Fruit fly (Drosophila melanogaster) whole organism, embryonic: ENCODE measurements around the gene CG32099.

Experiments used
- Antp ChIP-seq: fragments of 200-800 bp; sonication (Bioruptor generic); optimal IDR thresholded peaks from 3 replicates; lab custom pipeline; 2016; ENCODE audit warnings: missing biosample characterization, missing genetic modification characterization
- Awh ChIP-seq: fragments of 200-800 bp; sonication (Bioruptor generic); IDR thresholded peaks from 2 replicates; pipeline ENCODE4, ENCODE4 v1.3.6; 2022; ENCODE audit warnings: missing biosample characterization, missing genetic modification characterization
- B-H1 ChIP-seq: fragments of 200-800 bp; sonication (Bioruptor generic); IDR thresholded peaks from 3 replicates; pipeline ENCODE4 v1.3.6; 2022; ENCODE audit warnings: missing biosample characterization, missing genetic modification characterization
- CG13287 ChIP-seq: fragments of 200-800 bp; sonication (Bioruptor generic); IDR thresholded peaks from 2 replicates; pipeline ENCODE4 v1.3.6; 2022; ENCODE audit warnings: missing biosample characterization, missing genetic modification characterization; ENCODE audit not compliant: partially characterized antibody
- CG1529 ChIP-seq: fragments of 200-800 bp; sonication (Bioruptor generic); optimal IDR thresholded peaks from 3 replicates; lab custom pipeline; 2018; ENCODE audit warnings: missing biosample characterization, missing genetic modification characterization
- CG17186 ChIP-seq: fragments of 200-800 bp; sonication (Bioruptor generic); optimal IDR thresholded peaks from 3 replicates; lab custom pipeline; 2017; ENCODE audit warnings: missing biosample characterization, missing genetic modification reagents, missing genetic modification characterization
- CG18262 ChIP-seq: fragments of 200-800 bp; optimal IDR thresholded peaks from 3 replicates; lab custom pipeline; 2019; ENCODE audit warnings: missing biosample characterization, mild to moderate bottlenecking, missing genetic modification characterization, moderate library complexity
- CG18619 ChIP-seq: fragments of 200-800 bp; sonication (Bioruptor generic); optimal IDR thresholded peaks from 3 replicates; lab custom pipeline; 2017; ENCODE audit warnings: missing biosample characterization, mild to moderate bottlenecking, missing genetic modification characterization
- CG2875 ChIP-seq: fragments of 200-800 bp; sonication (Bioruptor generic); optimal IDR thresholded peaks from 2 replicates; lab custom pipeline; 2017; ENCODE audit warnings: missing biosample characterization, mild to moderate bottlenecking, missing genetic modification characterization, missing genetic modification reagents
- CG33557 ChIP-seq: fragments of 200-800 bp; sonication (Bioruptor generic); optimal IDR thresholded peaks from 2 replicates; lab custom pipeline; 2019; ENCODE audit warnings: missing biosample characterization, mild to moderate bottlenecking, missing genetic modification characterization, moderate library complexity
- CG4404 ChIP-seq: fragments of 200-800 bp; sonication (Bioruptor generic); IDR thresholded peaks from 2 replicates; pipeline ENCODE4 v1.3.6; 2022; ENCODE audit warnings: missing biosample characterization, missing genetic modification characterization
- CG4424 ChIP-seq: fragments of 200-800 bp; sonication (Bioruptor generic); optimal IDR thresholded peaks from 3 replicates; lab custom pipeline; 2016; ENCODE audit warnings: missing biosample characterization, missing genetic modification characterization
- CG5180 ChIP-seq: fragments of 200-800 bp; sonication (Bioruptor generic); optimal IDR thresholded peaks from 3 replicates; lab custom pipeline; 2017; ENCODE audit warnings: missing biosample characterization, missing genetic modification characterization, mild to moderate bottlenecking, moderate library complexity, missing genetic modification reagents
- CG6175 ChIP-seq: fragments of 200-800 bp; sonication (Bioruptor generic); IDR thresholded peaks from 3 replicates; pipeline ENCODE4 v1.3.6; 2022; ENCODE audit warnings: missing biosample characterization, missing genetic modification characterization
- CG6254 ChIP-seq: fragments of 200-800 bp; sonication (Bioruptor generic); optimal IDR thresholded peaks from 3 replicates; lab custom pipeline; 2017; ENCODE audit warnings: mild to moderate bottlenecking, missing biosample characterization, missing genetic modification reagents, missing genetic modification characterization
- CG7745 ChIP-seq: fragments of 200-800 bp; sonication (Bioruptor generic); optimal IDR thresholded peaks from 2 replicates; lab custom pipeline; 2018; ENCODE audit warnings: missing biosample characterization, mild to moderate bottlenecking, missing genetic modification characterization, moderate library complexity
- CG8924 ChIP-seq: fragments of 200-800 bp; optimal IDR thresholded peaks from 3 replicates; lab custom pipeline; 2019; ENCODE audit warnings: missing biosample characterization, mild to moderate bottlenecking, missing genetic modification characterization, moderate library complexity
- CG9876 ChIP-seq: fragments of 200-800 bp; sonication (Bioruptor generic); optimal IDR thresholded peaks from 2 replicates; lab custom pipeline; 2016; ENCODE audit warnings: missing biosample characterization, missing genetic modification characterization
- CkIIα-i1 ChIP-seq: fragments of 200-800 bp; sonication (Bioruptor generic); IDR thresholded peaks from 2 replicates; pipeline ENCODE4 v1.3.6; 2022; ENCODE audit warnings: missing biosample characterization, missing genetic modification characterization
- Dip2 ChIP-seq: fragments of 200-800 bp; sonication (Bioruptor generic); IDR thresholded peaks from 2 replicates; pipeline ENCODE4 v1.3.6; 2022; ENCODE audit warnings: missing biosample characterization, missing genetic modification characterization
- E2f1 ChIP-seq: fragments of 200-800 bp; sonication (Bioruptor generic); IDR thresholded peaks from 2 replicates; pipeline ENCODE4 v1.3.6; 2022; ENCODE audit warnings: missing biosample characterization, missing genetic modification characterization
- Eip74EF ChIP-seq, 2 experiments: fragments of 200-800 bp in 1 of 2; fragments of >200 bp in 1 of 2; sonication (Bioruptor generic) in 1 of 2; optimal IDR thresholded peaks; 2 replicates each; lab custom pipeline; 2017 to 2019; ENCODE audit warnings: missing biosample characterization in 2 of 2, missing genetic modification characterization in 2 of 2, mild to moderate bottlenecking in 1 of 2, moderate library complexity in 1 of 2
- H15 ChIP-seq: fragments of 200-800 bp; sonication (Bioruptor generic); IDR thresholded peaks from 3 replicates; pipeline ENCODE4 v1.3.6; 2022; ENCODE audit warnings: missing biosample characterization, missing genetic modification characterization
- H2.0 ChIP-seq: fragments of 200-800 bp; sonication (Bioruptor generic); IDR thresholded peaks from 2 replicates; pipeline ENCODE4 v1.3.6; 2022; ENCODE audit warnings: missing biosample characterization, missing genetic modification characterization
- Lhr ChIP-seq: fragments of 200-800 bp; sonication (Bioruptor generic); optimal IDR thresholded peaks from 3 replicates; lab custom pipeline; 2017; ENCODE audit warnings: mild to moderate bottlenecking, missing biosample characterization, missing genetic modification reagents, missing genetic modification characterization
- Mad ChIP-seq: fragments of 200-800 bp; sonication (Bioruptor generic); optimal IDR thresholded peaks from 2 replicates; lab custom pipeline; 2016; ENCODE audit warnings: missing biosample characterization, missing genetic modification characterization
- NC2α ChIP-seq: fragments of 200-800 bp; sonication (Bioruptor generic); optimal IDR thresholded peaks from 2 replicates; lab custom pipeline; 2016; ENCODE audit warnings: missing biosample characterization, missing genetic modification characterization
- NK7.1 ChIP-seq: fragments of 200-800 bp; sonication (Bioruptor generic); optimal IDR thresholded peaks from 3 replicates; lab custom pipeline; 2016; ENCODE audit warnings: missing biosample characterization, missing genetic modification characterization
- Nf-YB ChIP-seq: fragments of 200-800 bp; sonication (Bioruptor generic); optimal IDR thresholded peaks from 3 replicates; lab custom pipeline; 2019; ENCODE audit warnings: missing biosample characterization, mild to moderate bottlenecking, missing genetic modification characterization, moderate library complexity
- NfI ChIP-seq: fragments of 200-800 bp; sonication (Bioruptor generic); optimal IDR thresholded peaks from 3 replicates; lab custom pipeline; 2018; ENCODE audit warnings: missing biosample characterization, mild to moderate bottlenecking, missing genetic modification characterization, moderate library complexity
- Ravus ChIP-seq: fragments of 200-800 bp; sonication (Bioruptor generic); IDR thresholded peaks from 2 replicates; pipeline ENCODE4 v1.3.6; 2022; ENCODE audit warnings: missing biosample characterization, missing genetic modification characterization
- Sox102F ChIP-seq: fragments of 200-800 bp; sonication (Bioruptor generic); optimal IDR thresholded peaks from 2 replicates; lab custom pipeline; 2018; ENCODE audit warnings: missing biosample characterization, mild to moderate bottlenecking, missing genetic modification characterization, moderate library complexity
- Vsx1 ChIP-seq: fragments of 200-800 bp; sonication (Bioruptor generic); optimal IDR thresholded peaks from 2 replicates; lab custom pipeline; 2017; ENCODE audit warnings: missing biosample characterization, mild to moderate bottlenecking, missing genetic modification characterization, missing genetic modification reagents
- Xrp1 ChIP-seq: fragments of 200-800 bp; sonication (Bioruptor generic); IDR thresholded peaks from 2 replicates; pipeline ENCODE4 v1.3.6; 2022; ENCODE audit warnings: missing biosample characterization, missing genetic modification characterization
- bowl ChIP-seq: fragments of 200-800 bp; sonication (Bioruptor generic); IDR thresholded peaks from 2 replicates; pipeline ENCODE4 v1.3.6; 2022; ENCODE audit warnings: missing biosample characterization, missing genetic modification characterization
- cas ChIP-seq: fragments of 200-800 bp; sonication (Bioruptor generic); IDR thresholded peaks from 2 replicates; pipeline ENCODE4 v1.3.6; 2022; ENCODE audit warnings: missing biosample characterization, missing genetic modification characterization
- chm ChIP-seq: fragments of 200-800 bp; sonication (Bioruptor generic); IDR thresholded peaks from 2 replicates; pipeline ENCODE4 v1.3.6; 2022; ENCODE audit warnings: missing biosample characterization, missing genetic modification characterization
- dati ChIP-seq: fragments of 200-800 bp; sonication (Bioruptor generic); IDR thresholded peaks from 2 replicates; pipeline ENCODE4 v1.3.6; 2022; ENCODE audit warnings: missing biosample characterization, missing genetic modification characterization
- dmrt99B ChIP-seq: fragments of 200-800 bp; sonication (Bioruptor generic); optimal IDR thresholded peaks from 2 replicates; lab custom pipeline; 2018; ENCODE audit warnings: missing biosample characterization, mild to moderate bottlenecking, missing genetic modification characterization, moderate library complexity
- esg ChIP-seq: fragments of 200-800 bp; sonication (Bioruptor generic); conservative IDR thresholded peaks from 2 replicates; pipeline ENCODE4 v1.3.6; 2022; ENCODE audit warnings: missing biosample characterization, missing genetic modification characterization
- fd96Cb ChIP-seq: fragments of 200-800 bp; sonication (Bioruptor generic); optimal IDR thresholded peaks from 2 replicates; lab custom pipeline; 2018; ENCODE audit warnings: missing biosample characterization, mild to moderate bottlenecking, missing genetic modification characterization, moderate library complexity
- grau ChIP-seq: fragments of 200-800 bp; optimal IDR thresholded peaks from 3 replicates; lab custom pipeline; 2019; ENCODE audit warnings: missing biosample characterization, mild to moderate bottlenecking, missing genetic modification characterization, moderate library complexity
- gsb-n ChIP-seq: fragments of 200-800 bp; sonication (Bioruptor generic); optimal IDR thresholded peaks from 3 replicates; lab custom pipeline; 2018; ENCODE audit warnings: missing biosample characterization, mild to moderate bottlenecking, missing genetic modification characterization
- insv ChIP-seq, 2 experiments: fragments of 200-800 bp; sonication (Bioruptor generic); optimal IDR thresholded peaks; 3 replicates each; lab custom pipeline; 2016 to 2018; ENCODE audit warnings: missing biosample characterization in 2 of 2, missing genetic modification characterization in 2 of 2
- ken ChIP-seq: fragments of 200-800 bp; sonication (Bioruptor generic); IDR thresholded peaks from 3 replicates; pipeline ENCODE4 v1.3.6; 2022; ENCODE audit warnings: missing biosample characterization, missing genetic modification characterization
- org-1 ChIP-seq: fragments of 200-800 bp; sonication (Bioruptor generic); optimal IDR thresholded peaks from 2 replicates; lab custom pipeline; 2017; ENCODE audit warnings: missing biosample characterization, missing genetic modification characterization
- ro ChIP-seq: fragments of 200-800 bp; sonication (Bioruptor generic); IDR thresholded peaks from 2 replicates; pipeline ENCODE4 v1.3.6; 2022; ENCODE audit warnings: missing biosample characterization, missing genetic modification characterization
- tap ChIP-seq: fragments of 200-800 bp; optimal IDR thresholded peaks from 3 replicates; lab custom pipeline; 2019; ENCODE audit warnings: missing biosample characterization, mild to moderate bottlenecking, missing genetic modification characterization, moderate library complexity
- unc-4 ChIP-seq: fragments of 200-800 bp; sonication (Bioruptor generic); IDR thresholded peaks from 2 replicates; pipeline ENCODE4 v1.3.6; 2022; ENCODE audit warnings: missing biosample characterization, missing genetic modification characterization; ENCODE audit not compliant: partially characterized antibody

CG32099 gene

dm6 chr3L:12138113-12138899 is 10.8 kb upstream of the CG32099 start, which contains the start of the genes ND-SGDH and RhoGAP68F (continued):
- TF ChIP-seq org-1 (GFP tag; lab: Kevin White, UChicago), result no peak
- TF ChIP-seq Antp, result peak; percentile 63
- 0 out of 3 replicates have a peak, but pooled peaks have one; percentile 52 for TF ChIP-seq CG6175 (GFP tag; lab: Robert Waterston, UW)
- TF ChIP-seq Dip2, result no peak
- TF ChIP-seq unc-4, result peak; percentile 91
- TF ChIP-seq CG4404 (GFP tag; lab: Robert Waterston, UW), result peak; percentile 81
- TF ChIP-seq Sox102F (GFP tag; lab: Kevin White, UChicago), result peak; percentile 63
- TF ChIP-seq CG6254 (GFP tag; lab: Kevin White, UChicago), result no peak
- TF ChIP-seq Eip74EF (GFP tag; optimal IDR thresholded peaks at IDR 0.05; lab: Kevin White, UChicago), result peak in 1 of 2 experiments; percentile 28
- TF ChIP-seq CG9876 (GFP tag; lab: Kevin White, UChicago), result peak; percentile 6
- TF ChIP-seq Xrp1 (GFP tag; lab: Robert Waterston, UW), result peak; percentile 58; the same call in 1 of the 2 replicates
- peak; percentile 74 for TF ChIP-seq NfI (GFP tag; lab: Kevin White, UChicago)
- TF ChIP-seq E2f1 (GFP tag; lab: Robert Waterston, UW), result peak; percentile 58
- no peak for TF ChIP-seq ro
- peak; percentile 95 for TF ChIP-seq CG13287 (GFP tag; lab: Robert Waterston, UW)
- TF ChIP-seq B-H1, result peak; percentile 36; the same call in 1 of the 3 replicates
- TF ChIP-seq CG8924 (tag; lab: Kevin White, UChicago), result peak; percentile 69
- no peak for TF ChIP-seq CkIIα-i1
- TF ChIP-seq chm (GFP tag; lab: Robert Waterston, UW), result no peak
- no peak for TF ChIP-seq Awh (GFP tag; lab: Robert Waterston, UW)
- TF ChIP-seq CG4424 (GFP tag; lab: Kevin White, UChicago), result peak; percentile 73
- peak; percentile 77 for TF ChIP-seq grau (tag; lab: Kevin White, UChicago)
- no peak for TF ChIP-seq CG7745 (tag; lab: Kevin White, UChicago)
- peak; percentile 44; the same call in 1 of the 3 replicates for TF ChIP-seq H15 (GFP tag; lab: Robert Waterston, UW)
- peak; percentile 44 for TF ChIP-seq CG1529 (GFP tag; lab: Kevin White, UChicago)
- peak; percentile 67 for TF ChIP-seq dmrt99B
- peak; percentile 74 for TF ChIP-seq Lhr (GFP tag; lab: Kevin White, UChicago)
- no peak for TF ChIP-seq dati (GFP tag; lab: Robert Waterston, UW)
- TF ChIP-seq Nf-YB (GFP tag; lab: Kevin White, UChicago), result peak; percentile 39
- TF ChIP-seq bowl (GFP tag; lab: Robert Waterston, UW), result no peak
- TF ChIP-seq CG2875 (GFP tag; lab: Kevin White, UChicago), result no peak
- peak; percentile 41 for TF ChIP-seq CG18619 (GFP tag; lab: Kevin White, UChicago)
- TF ChIP-seq CG17186 (GFP tag; lab: Kevin White, UChicago), result peak; percentile 31
- peak; percentile 62 for TF ChIP-seq CG33557 (GFP tag; lab: Kevin White, UChicago)
- TF ChIP-seq Mad (GFP tag; lab: Kevin White, UChicago), result peak; percentile 61
- peak; percentile 68 for TF ChIP-seq esg
- TF ChIP-seq H2.0 (GFP tag; lab: Robert Waterston, UW), result peak; percentile 46; the same call in 1 of the 2 replicates
- peak; percentile 62 for TF ChIP-seq Vsx1 (GFP tag; lab: Kevin White, UChicago)
- 0 out of 2 replicates have a peak, but pooled peaks have one; percentile 44 for TF ChIP-seq cas
- TF ChIP-seq NK7.1 (GFP tag; lab: Kevin White, UChicago), result peak; percentile 50
- TF ChIP-seq insv (GFP tag; optimal IDR thresholded peaks at IDR 0.05; lab: Kevin White, UChicago), result peak in 1 of 2 experiments; percentile 20
- TF ChIP-seq NC2α, result no peak
- TF ChIP-seq CG5180, result no peak
- TF ChIP-seq CG18262 (tag; lab: Kevin White, UChicago), result peak; percentile 76
- TF ChIP-seq gsb-n, result peak; percentile 67
- TF ChIP-seq tap (tag; lab: Kevin White, UChicago), result peak; percentile 48
- peak; percentile 66 for TF ChIP-seq fd96Cb (tag; lab: Kevin White, UChicago)
- no peak for TF ChIP-seq Ravus
- peak; percentile 58; the same call in 1 of the 3 replicates for TF ChIP-seq ken (GFP tag; lab: Robert Waterston, UW)
